Worm (Caenorhabditis elegans) whole organism, late embryonic: ENCODE results near the gene F21A3.3.

Experiments used
- C08G9.2 ChIP-seq: sonication (generic microtip); optimal IDR thresholded peaks from 2 replicates; lab custom pipeline; 2016; ENCODE audit warnings: mild to moderate bottlenecking, missing genetic modification characterization, moderate library complexity, missing compliant biosample characterization
- C38D4.7 ChIP-seq: fragments of 200-800 bp; sonication (Bioruptor generic); optimal IDR thresholded peaks from 2 replicates; lab custom pipeline; 2018; ENCODE audit warnings: mild to moderate bottlenecking, missing genetic modification characterization, moderate library complexity, missing compliant biosample characterization
- K02D7.2 ChIP-seq: sonication (generic microtip); optimal IDR thresholded peaks from 2 replicates; lab custom pipeline; 2017; ENCODE audit warnings: mild to moderate bottlenecking, missing genetic modification characterization, missing compliant biosample characterization
- K09A11.1 ChIP-seq: sonication (generic microtip); optimal IDR thresholded peaks from 2 replicates; lab custom pipeline; 2017; ENCODE audit warnings: antibody characterized with exemption, mild to moderate bottlenecking, missing genetic modification characterization, missing compliant biosample characterization; ENCODE audit not compliant: insufficient read depth
- T23F11.4 ChIP-seq: fragments of 200-800 bp; sonication (Bioruptor generic); optimal IDR thresholded peaks from 2 replicates; lab custom pipeline; 2018; ENCODE audit warnings: mild to moderate bottlenecking, missing genetic modification characterization, missing compliant biosample characterization
- ama-1 ChIP-seq: fragments of 150-350 bp; optimal IDR thresholded peaks from 2 replicates; lab custom pipeline; 2014
- ceh-14 ChIP-seq: sonication (generic microtip); optimal IDR thresholded peaks from 2 replicates; lab custom pipeline; 2016; ENCODE audit warnings: missing genotype, missing genetic modification characterization, missing compliant biosample characterization
- ceh-18 ChIP-seq: sonication (generic microtip); optimal IDR thresholded peaks from 2 replicates; lab custom pipeline; 2016; ENCODE audit warnings: missing genetic modification characterization, missing compliant biosample characterization
- ceh-22 ChIP-seq: sonication (generic microtip); optimal IDR thresholded peaks from 2 replicates; lab custom pipeline; 2017; ENCODE audit warnings: missing biosample characterization, missing genetic modification characterization
- ceh-30 ChIP-seq: fragments of 150-350 bp; optimal IDR thresholded peaks from 2 replicates; lab custom pipeline; 2014; ENCODE audit warnings: missing biosample characterization, missing genetic modification characterization
- ceh-31 ChIP-seq: sonication (generic microtip); optimal IDR thresholded peaks from 2 replicates; lab custom pipeline; 2016; ENCODE audit warnings: missing genetic modification characterization, missing compliant biosample characterization
- ceh-34 ChIP-seq: sonication (generic microtip); optimal IDR thresholded peaks from 2 replicates; lab custom pipeline; 2016; ENCODE audit warnings: mild to moderate bottlenecking, missing genetic modification characterization, missing compliant biosample characterization
- ceh-45 ChIP-seq: fragments of 200-800 bp; sonication (Bioruptor generic); IDR thresholded peaks from 2 replicates; pipeline ENCODE4 v1.3.6; 2022; ENCODE audit warnings: missing genetic modification reagents, missing genetic modification characterization, missing compliant biosample characterization
- ceh-6 ChIP-seq: fragments of 200-800 bp; sonication (Bioruptor generic); optimal IDR thresholded peaks from 2 replicates; lab custom pipeline; 2018; ENCODE audit warnings: mild to moderate bottlenecking, missing genetic modification characterization, missing compliant biosample characterization
- che-1 ChIP-seq: sonication (generic microtip); optimal IDR thresholded peaks from 2 replicates; lab custom pipeline; 2016; ENCODE audit warnings: mild to moderate bottlenecking, missing genetic modification characterization, missing compliant biosample characterization
- dmd-4 ChIP-seq: sonication (generic microtip); optimal IDR thresholded peaks from 2 replicates; lab custom pipeline; 2016; ENCODE audit warnings: borderline replicate concordance, missing genetic modification characterization, missing compliant biosample characterization
- dve-1 ChIP-seq: sonication (generic microtip); optimal IDR thresholded peaks from 2 replicates; lab custom pipeline; 2017; ENCODE audit warnings: antibody characterized with exemption, mild to moderate bottlenecking, missing genetic modification characterization, missing compliant biosample characterization
- elt-2 ChIP-seq: sonication (generic microtip); optimal IDR thresholded peaks from 2 replicates; lab custom pipeline; 2016; ENCODE audit warnings: missing genetic modification reagents, missing genetic modification characterization, missing compliant biosample characterization
- fkh-6 ChIP-seq: sonication (generic microtip); optimal IDR thresholded peaks from 2 replicates; lab custom pipeline; 2016; ENCODE audit warnings: missing genetic modification characterization, missing compliant biosample characterization
- hlh-15 ChIP-seq: sonication (generic microtip); optimal IDR thresholded peaks from 2 replicates; lab custom pipeline; 2016; ENCODE audit warnings: missing genetic modification characterization, missing compliant biosample characterization
- hlh-6 ChIP-seq: sonication (generic microtip); optimal IDR thresholded peaks from 2 replicates; lab custom pipeline; 2016; ENCODE audit warnings: missing genotype, missing genetic modification characterization, missing compliant biosample characterization
- lin-11 ChIP-seq: fragments of 200-800 bp; sonication (Bioruptor generic); optimal IDR thresholded peaks from 2 replicates; lab custom pipeline; 2018; ENCODE audit warnings: mild to moderate bottlenecking, missing genetic modification characterization, missing compliant biosample characterization
- madf-2 ChIP-seq: sonication (generic microtip); optimal IDR thresholded peaks from 2 replicates; lab custom pipeline; 2017; ENCODE audit warnings: missing genetic modification characterization, missing compliant biosample characterization
- mec-3 ChIP-seq: sonication (generic microtip); optimal IDR thresholded peaks from 2 replicates; lab custom pipeline; 2016; ENCODE audit warnings: borderline replicate concordance, missing genetic modification characterization, missing compliant biosample characterization
- nhr-11 ChIP-seq: fragments of 150-350 bp; optimal IDR thresholded peaks from 2 replicates; lab custom pipeline; 2014; ENCODE audit warnings: missing biosample characterization, missing genetic modification characterization
- pag-3 ChIP-seq: sonication (generic microtip); optimal IDR thresholded peaks from 2 replicates; lab custom pipeline; 2016; ENCODE audit warnings: missing compliant biosample characterization, missing genetic modification characterization, borderline replicate concordance
- pax-1 ChIP-seq: fragments of 150-350 bp; optimal IDR thresholded peaks from 2 replicates; lab custom pipeline; 2014; ENCODE audit warnings: missing biosample characterization, missing genetic modification characterization
- pros-1 ChIP-seq: fragments of 150-350 bp; optimal IDR thresholded peaks from 2 replicates; lab custom pipeline; 2014; ENCODE audit warnings: missing biosample characterization, missing genetic modification reagents, missing genetic modification characterization
- tbx-2 ChIP-seq: sonication (generic microtip); optimal IDR thresholded peaks from 2 replicates; lab custom pipeline; 2016; ENCODE audit warnings: missing genetic modification characterization, missing compliant biosample characterization
- tbx-7 ChIP-seq: sonication (generic microtip); optimal IDR thresholded peaks from 2 replicates; lab custom pipeline; 2016; ENCODE audit warnings: missing genotype, missing genetic modification characterization, missing compliant biosample characterization
- ttx-3 ChIP-seq: sonication (generic microtip); optimal IDR thresholded peaks from 2 replicates; lab custom pipeline; 2016; ENCODE audit warnings: missing genetic modification reagents, missing genetic modification characterization, missing compliant biosample characterization
- unc-3 ChIP-seq, 2 experiments: fragments of 200-800 bp in 1 of 2; sonication (Bioruptor generic) in 1 of 2; sonication (generic microtip) in 1 of 2; conservative IDR thresholded peaks in 1 of 2; optimal IDR thresholded peaks in 1 of 2; 2 replicates each; pipeline versions ENCODE4 v1.3.6 to Lab custom; 2016 to 2022; ENCODE audit warnings: missing compliant biosample characterization in 2 of 2, missing genetic modification characterization in 2 of 2, missing genetic modification reagents in 1 of 2
- unc-42 ChIP-seq: sonication (generic microtip); optimal IDR thresholded peaks from 2 replicates; lab custom pipeline; 2016; ENCODE audit warnings: missing genotype, missing genetic modification characterization, missing compliant biosample characterization
- zip-5 ChIP-seq: sonication (generic microtip); optimal IDR thresholded peaks from 2 replicates; lab custom pipeline; 2016; ENCODE audit warnings: missing genetic modification characterization, missing compliant biosample characterization
- ztf-16 ChIP-seq: sonication (generic microtip); optimal IDR thresholded peaks from 2 replicates; lab custom pipeline; 2017; ENCODE audit warnings: missing genetic modification characterization, missing compliant biosample characterization

F21A3.3 gene

DNA sequence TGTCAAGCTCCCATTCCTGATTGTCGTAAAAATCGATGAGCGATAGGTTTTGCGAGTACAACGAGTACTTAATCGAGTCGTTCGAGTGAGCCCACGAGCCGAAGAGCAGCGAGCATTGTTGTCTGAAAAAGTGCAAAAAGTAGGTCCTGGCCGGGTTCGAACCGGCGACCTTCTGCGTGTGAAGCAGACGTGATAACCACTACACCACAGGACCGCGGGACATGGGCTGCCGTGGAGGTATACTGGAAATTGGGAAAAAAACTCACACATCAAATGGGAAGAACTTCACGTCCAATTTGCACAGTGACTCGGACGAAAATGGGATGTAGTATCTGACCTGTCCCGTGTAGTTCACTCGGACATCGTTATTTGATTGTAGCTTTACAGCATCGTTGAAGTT, 2.1 kb upstream of the F21A3.3 start:
- TF ChIP-seq ceh-6 = peak; percentile 21
- TF ChIP-seq ceh-14 = no peak

DNA sequence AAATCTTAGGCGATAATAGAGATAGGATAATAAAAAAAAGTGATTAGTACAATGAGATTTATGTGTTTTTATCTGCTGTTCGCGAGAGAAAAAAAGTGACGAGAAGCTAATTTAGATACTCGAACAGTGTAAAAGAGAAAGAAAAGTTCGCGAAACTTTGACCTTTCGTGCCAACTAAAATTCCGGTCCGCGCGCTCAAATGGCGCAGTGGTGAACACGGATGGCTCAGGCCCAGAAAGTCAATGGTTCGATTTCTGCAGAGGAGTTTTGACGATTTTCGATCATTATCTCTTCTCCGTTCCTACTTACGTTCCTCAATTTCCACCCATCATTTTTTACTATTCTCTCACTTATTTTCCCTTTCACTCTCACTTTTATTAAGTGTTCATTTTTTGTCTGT, 1.0 kb upstream of the F21A3.3 start:
- TF ChIP-seq unc-42 (tag; lab: Kevin White, UChicago) = no peak
- TF ChIP-seq nhr-11 (tag; lab: Kevin White, UChicago) = no peak
- TF ChIP-seq che-1 (tag; lab: Kevin White, UChicago) = no peak
- no peak for TF ChIP-seq ceh-31
- TF ChIP-seq unc-3 (GFP tag; conservative IDR thresholded peaks at IDR 0.05; lab: Robert Waterston, UW) = no peak
- TF ChIP-seq unc-3 (tag; optimal IDR thresholded peaks at IDR 0.05; lab: Kevin White, UChicago) = no peak
- no peak for TF ChIP-seq pros-1 (tag; lab: Kevin White, UChicago)
- TF ChIP-seq fkh-6 (tag; lab: Kevin White, UChicago) = no peak
- TF ChIP-seq pag-3 = no peak
- no peak for TF ChIP-seq elt-2 (tag; lab: Kevin White, UChicago)
- no peak for TF ChIP-seq ceh-34
- TF ChIP-seq C08G9.2 (tag; lab: Kevin White, UChicago) = no peak
- no peak for TF ChIP-seq mec-3 (tag; lab: Kevin White, UChicago)
- TF ChIP-seq tbx-2 (tag; lab: Kevin White, UChicago) = no peak
- TF ChIP-seq ztf-16 (tag; lab: Kevin White, UChicago) = no peak
- no peak for TF ChIP-seq ceh-22 (tag; lab: Kevin White, UChicago)
- TF ChIP-seq pax-1 (tag; lab: Kevin White, UChicago) = no peak
- TF ChIP-seq, all 69 proteins: peak for 0

DNA sequence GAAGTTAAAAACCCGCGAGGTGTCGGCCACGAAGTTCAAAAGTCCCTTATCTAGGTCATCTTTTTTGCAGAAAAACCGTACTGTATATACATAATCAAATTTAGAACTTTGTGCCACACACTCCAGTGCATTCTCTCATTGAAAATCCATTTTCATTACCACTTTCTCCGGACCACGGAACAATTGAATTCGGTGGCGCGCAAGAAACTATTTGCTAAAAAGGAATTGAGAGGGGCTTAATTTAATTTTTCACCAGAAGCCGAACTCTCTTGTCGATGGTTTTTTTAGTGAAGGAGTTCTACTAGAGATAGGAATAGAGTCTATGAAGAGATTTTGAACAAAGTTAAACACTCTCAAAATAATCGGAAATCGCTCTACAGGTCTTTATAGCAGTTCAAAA, 2.3 kb downstream of the F21A3.3 start:
- TF ChIP-seq K02D7.2 (tag; lab: Kevin White, UChicago) = no peak
- TF ChIP-seq madf-2 (tag; lab: Kevin White, UChicago) = no peak
- TF ChIP-seq ceh-31 = peak; percentile 2
- no peak for TF ChIP-seq tbx-7 (tag; lab: Kevin White, UChicago)
- no peak for TF ChIP-seq elt-2 (tag; lab: Kevin White, UChicago)
- no peak for TF ChIP-seq nhr-11 (tag; lab: Kevin White, UChicago)
- no peak for TF ChIP-seq dve-1 (tag; lab: Kevin White, UChicago)

DNA sequence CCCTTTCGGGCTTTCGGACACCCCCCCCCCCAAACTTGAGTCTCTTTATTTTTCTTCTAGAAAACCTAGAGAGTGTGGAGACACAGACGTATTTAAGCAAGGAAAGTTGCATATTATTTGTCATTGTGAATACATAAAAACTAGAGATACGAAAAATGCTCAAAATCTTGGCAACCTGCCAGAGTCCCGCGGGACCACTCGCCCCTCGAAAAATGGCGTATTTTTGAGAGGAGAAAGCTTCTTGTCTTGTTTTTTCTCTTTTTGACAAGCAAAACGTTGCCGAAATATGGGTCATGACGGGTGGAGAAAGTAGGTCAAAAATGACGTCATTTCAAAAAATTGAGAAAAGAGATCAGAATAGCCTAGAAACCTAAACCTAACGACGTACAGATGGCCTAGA, 2.9 kb downstream of the F21A3.3 start:
- TF ChIP-seq unc-3 (GFP tag; conservative IDR thresholded peaks at IDR 0.05; lab: Robert Waterston, UW) = no peak
- TF ChIP-seq unc-3 (tag; optimal IDR thresholded peaks at IDR 0.05; lab: Kevin White, UChicago) = peak; percentile 3
- TF ChIP-seq dve-1 (tag; lab: Kevin White, UChicago) = no peak
- TF ChIP-seq zip-5 (tag; lab: Kevin White, UChicago) = no peak
- TF ChIP-seq ttx-3 (tag; lab: Kevin White, UChicago) = no peak
- TF ChIP-seq ceh-34 = no peak
- TF ChIP-seq elt-2 (tag; lab: Kevin White, UChicago) = no peak
- no peak for TF ChIP-seq unc-42 (tag; lab: Kevin White, UChicago)
- no peak for TF ChIP-seq lin-11 (tag; lab: Kevin White, UChicago)

DNA sequence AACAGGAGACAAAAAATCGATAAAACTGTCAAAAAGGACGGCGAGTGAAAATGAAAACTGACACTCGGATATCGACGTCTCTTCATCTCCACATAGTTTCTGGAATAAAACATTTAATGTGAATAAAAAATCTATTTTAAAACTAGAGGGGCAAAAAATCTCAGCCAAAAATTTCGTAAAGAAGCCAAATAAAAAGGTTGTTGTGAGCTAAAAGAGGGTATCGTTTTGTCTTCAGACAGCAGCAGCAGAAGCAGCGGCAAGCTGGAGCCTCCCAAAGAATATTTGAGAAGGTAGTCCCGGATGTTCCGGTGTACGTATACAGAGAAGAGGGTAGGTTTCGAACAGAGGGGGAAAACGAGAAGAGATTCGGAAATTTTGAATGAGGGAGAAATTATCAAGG, 4.4 kb downstream of the F21A3.3 start, which contains the start of gene lgc-31:
Gene lgc-31 (minus strand): TSS at position 101 of the 400 bp plus-strand sequence.
- TF ChIP-seq hlh-6 (no peak), hlh-15 (tag; lab: Kevin White, UChicago) (no peak), ama-1 (no peak), dmd-4 (tag; lab: Kevin White, UChicago) (no peak), ceh-18 (tag; lab: Kevin White, UChicago) (no peak), mec-3 (tag; lab: Kevin White, UChicago) (no peak), C38D4.7 (GFP tag; lab: Kevin White, UChicago) (no peak), K09A11.1 (no peak), tbx-7 (tag; lab: Kevin White, UChicago) (no peak), ceh-31 (no peak), T23F11.4 (no peak), ceh-45 (GFP tag; lab: Robert Waterston, UW) (no peak), pax-1 (tag; lab: Kevin White, UChicago) (no peak), ceh-30 (tag; lab: Kevin White, UChicago) (no peak)
